Worm (Caenorhabditis elegans) whole organism, L4 larva: ENCODE data around the gene K07C11.10.
A peak's percentile ranks its signal among the peaks of the same experiment; 100 is the strongest.

Source experiments
- D1046.2 ChIP-seq: fragments of 200-800 bp; sonication (Bioruptor generic); IDR thresholded peaks from 2 replicates; pipeline ENCODE4 v1.3.6; 2022; ENCODE audit warnings: missing genetic modification characterization, missing compliant biosample characterization
- Y105C5A.15 ChIP-seq: fragments of 200-800 bp; sonication (Bioruptor generic); IDR thresholded peaks from 2 replicates; pipeline ENCODE4 v1.3.6; 2022; ENCODE audit warnings: missing genetic modification characterization, missing compliant biosample characterization
- Y48G9A.11 ChIP-seq: fragments of 200-800 bp; sonication (Bioruptor generic); IDR thresholded peaks from 2 replicates; pipeline ENCODE4 v1.3.6; 2022; ENCODE audit warnings: missing genetic modification reagents, missing genetic modification characterization, missing compliant biosample characterization
- Y5F2A.4 ChIP-seq: fragments of 200-800 bp; sonication (Bioruptor generic); optimal IDR thresholded peaks from 2 replicates; lab custom pipeline; 2018; ENCODE audit warnings: mild to moderate bottlenecking, missing genetic modification characterization, missing compliant biosample characterization
- Y75B8A.6 ChIP-seq: fragments of 200-800 bp; sonication (Bioruptor generic); IDR thresholded peaks from 2 replicates; pipeline ENCODE4 v1.3.6; 2022; ENCODE audit warnings: missing genetic modification reagents, missing genetic modification characterization, missing compliant biosample characterization
- aha-1 ChIP-seq: fragments of 150-350 bp; peaks from one replicate; lab custom pipeline; 2014; ENCODE audit warnings: missing biosample characterization, missing genetic modification characterization
- ceh-20 ChIP-seq: fragments of 200-800 bp; sonication (Bioruptor generic); IDR thresholded peaks from 2 replicates; pipeline ENCODE4 v1.3.6; 2022; ENCODE audit warnings: missing genetic modification reagents, missing genetic modification characterization, missing compliant biosample characterization
- ceh-28 ChIP-seq: fragments of 150-350 bp; optimal IDR thresholded peaks from 2 replicates; lab custom pipeline; 2014; ENCODE audit warnings: missing biosample characterization, missing genetic modification reagents, missing genetic modification characterization
- ceh-32 ChIP-seq: sonication (generic microtip); optimal IDR thresholded peaks from 2 replicates; lab custom pipeline; 2016; ENCODE audit warnings: mild to moderate bottlenecking, missing genetic modification characterization, missing compliant biosample characterization; ENCODE audit not compliant: poor library complexity
- ceh-82 ChIP-seq: sonication (generic microtip); optimal IDR thresholded peaks from 2 replicates; lab custom pipeline; 2017; ENCODE audit warnings: missing biosample characterization, missing genetic modification characterization
- ctbp-1 ChIP-seq: fragments of 200-800 bp; sonication (Bioruptor generic); IDR thresholded peaks from 2 replicates; pipeline ENCODE4 v1.3.6; 2022; ENCODE audit warnings: missing genetic modification reagents, missing genetic modification characterization, missing compliant biosample characterization
- daf-12 ChIP-seq: fragments of 150-350 bp; optimal IDR thresholded peaks from 2 replicates; lab custom pipeline; 2014; ENCODE audit warnings: missing biosample characterization, missing genetic modification reagents, missing genetic modification characterization
- daf-8 ChIP-seq: fragments of 200-800 bp; sonication (Bioruptor generic); IDR thresholded peaks from 2 replicates; pipeline ENCODE4 v1.3.6; 2022; ENCODE audit warnings: missing genetic modification characterization, missing compliant biosample characterization
- dpl-1 ChIP-seq: fragments of 150-350 bp; optimal IDR thresholded peaks from 2 replicates; lab custom pipeline; 2014; ENCODE audit warnings: missing biosample characterization, missing genetic modification reagents, missing genetic modification characterization
- duxl-1 ChIP-seq: sonication (generic microtip); optimal IDR thresholded peaks from 2 replicates; lab custom pipeline; 2016; ENCODE audit warnings: mild to moderate bottlenecking, missing genetic modification characterization, moderate library complexity, missing compliant biosample characterization; ENCODE audit not compliant: poor library complexity
- egl-27 ChIP-seq: sonication (generic microtip); optimal IDR thresholded peaks from 3 replicates; lab custom pipeline; 2017; ENCODE audit warnings: missing biosample characterization, missing genetic modification reagents, missing genetic modification characterization
- hif-1 ChIP-seq, 2 experiments: sonication (generic microtip); optimal IDR thresholded peaks; 2 replicates each; lab custom pipeline; 2016 to 2017; ENCODE audit warnings: missing compliant biosample characterization in 2 of 2, missing genetic modification characterization in 2 of 2, missing genetic modification reagents in 2 of 2, missing genotype in 2 of 2, mild to moderate bottlenecking in 1 of 2
- hlh-11 ChIP-seq: fragments of 200-800 bp; sonication (Bioruptor generic); optimal IDR thresholded peaks from 2 replicates; lab custom pipeline; 2018; ENCODE audit warnings: mild to moderate bottlenecking, missing genetic modification characterization, missing compliant biosample characterization
- jun-1 ChIP-seq: fragments of 150-350 bp; optimal IDR thresholded peaks from 2 replicates; lab custom pipeline; 2014; ENCODE audit warnings: missing biosample characterization, missing genetic modification reagents, missing genetic modification characterization
- lin-15B ChIP-seq: fragments of 150-350 bp; sonication (generic microtip); optimal IDR thresholded peaks from 3 replicates; lab custom pipeline; 2014; ENCODE audit warnings: missing biosample characterization, missing genetic modification characterization
- lin-38 ChIP-seq: fragments of 200-800 bp; sonication (Bioruptor generic); IDR thresholded peaks from 2 replicates; pipeline ENCODE4 v1.3.6; 2022; ENCODE audit warnings: missing genetic modification reagents, missing genetic modification characterization, missing compliant biosample characterization
- mdt-29 ChIP-seq: fragments of 200-800 bp; sonication (Bioruptor generic); IDR thresholded peaks from 2 replicates; pipeline ENCODE4 v1.3.6; 2022; ENCODE audit warnings: missing genetic modification reagents, missing genetic modification characterization, missing compliant biosample characterization
- mep-1 ChIP-seq: fragments of 150-350 bp; sonication (generic microtip); optimal IDR thresholded peaks from 3 replicates; lab custom pipeline; 2014; ENCODE audit warnings: missing biosample characterization, missing genetic modification characterization
- mes-2 ChIP-seq: sonication (generic microtip); optimal IDR thresholded peaks from 2 replicates; lab custom pipeline; 2016; ENCODE audit warnings: missing genotype, mild to moderate bottlenecking, missing genetic modification characterization, missing compliant biosample characterization; ENCODE audit not compliant: poor library complexity, severe bottlenecking
- nhr-111 ChIP-seq: fragments of 200-800 bp; sonication (Bioruptor generic); optimal IDR thresholded peaks from 2 replicates; lab custom pipeline; 2018; ENCODE audit warnings: mild to moderate bottlenecking, missing genetic modification characterization, missing compliant biosample characterization
- nhr-6 ChIP-seq: fragments of 150-350 bp; optimal IDR thresholded peaks from 2 replicates; lab custom pipeline; 2014; ENCODE audit warnings: missing biosample characterization, missing genetic modification characterization
- pha-4 ChIP-seq, 2 experiments: fragments of 150-350 bp in 1 of 2; fragments of 200-800 bp in 1 of 2; sonication (Bioruptor generic) in 1 of 2; IDR thresholded peaks in 1 of 2; optimal IDR thresholded peaks in 1 of 2; 2 replicates each; pipeline versions ENCODE4 v1.3.6 to Lab custom; 2014 to 2022; ENCODE audit warnings: missing genetic modification characterization in 2 of 2, missing genetic modification reagents in 2 of 2, missing biosample characterization in 1 of 2, missing compliant biosample characterization in 1 of 2
- php-3 ChIP-seq: fragments of 200-800 bp; sonication (Bioruptor generic); IDR thresholded peaks from 2 replicates; pipeline ENCODE4 v1.3.6; 2022; ENCODE audit warnings: missing genetic modification reagents, missing genetic modification characterization, missing compliant biosample characterization
- rbr-2 ChIP-seq: sonication (generic microtip); optimal IDR thresholded peaks from 2 replicates; lab custom pipeline; 2016; ENCODE audit warnings: missing genotype, missing genetic modification characterization, missing compliant biosample characterization
- saeg-2 ChIP-seq: fragments of 200-800 bp; sonication (Bioruptor generic); IDR thresholded peaks from 2 replicates; pipeline ENCODE4 v1.3.6; 2022; ENCODE audit warnings: missing genetic modification reagents, missing genetic modification characterization, missing compliant biosample characterization
- snpc-1.2 ChIP-seq: fragments of 200-800 bp; sonication (Bioruptor generic); IDR thresholded peaks from 2 replicates; pipeline ENCODE4 v1.3.6; 2022; ENCODE audit warnings: missing genetic modification reagents, missing genetic modification characterization, missing compliant biosample characterization
- spr-1 ChIP-seq: sonication (generic microtip); optimal IDR thresholded peaks from 2 replicates; lab custom pipeline; 2016; ENCODE audit warnings: mild to moderate bottlenecking, missing genetic modification characterization, missing compliant biosample characterization
- spr-3 ChIP-seq: fragments of 200-800 bp; sonication (Bioruptor generic); optimal IDR thresholded peaks from 2 replicates; lab custom pipeline; 2018; ENCODE audit warnings: mild to moderate bottlenecking, missing genetic modification characterization, missing compliant biosample characterization
- vab-7 ChIP-seq: fragments of 200-800 bp; sonication (Bioruptor generic); IDR thresholded peaks from 2 replicates; pipeline ENCODE4 v1.3.6; 2022; ENCODE audit warnings: missing genetic modification reagents, missing genetic modification characterization, missing compliant biosample characterization
- zfp-3 ChIP-seq: fragments of 200-800 bp; sonication (Bioruptor generic); conservative IDR thresholded peaks from 2 replicates; pipeline ENCODE4 v1.3.6; 2022; ENCODE audit warnings: missing genetic modification reagents, missing genetic modification characterization, missing compliant biosample characterization
- zip-11 ChIP-seq: fragments of 200-800 bp; sonication (Bioruptor generic); IDR thresholded peaks from 2 replicates; pipeline ENCODE4 v1.3.6; 2022; ENCODE audit warnings: missing genetic modification characterization, missing compliant biosample characterization
- ztf-7 ChIP-seq: fragments of 150-350 bp; optimal IDR thresholded peaks from 2 replicates; lab custom pipeline; 2014; ENCODE audit warnings: missing biosample characterization, missing genetic modification characterization

Gene K07C11.10

ce11 chrV:8247311-8248105, 20.8 kb upstream of the K07C11.10 start (continued):
- TF ChIP-seq ceh-32 (tag; lab: Kevin White, UChicago) (no peak), D1046.2 (GFP tag; lab: Robert Waterston, UW) (no peak), ceh-82 (no peak), ceh-20 (peak; percentile 24; the same call in 1 of the 2 replicates), lin-15B (tag; lab: Kevin White, UChicago) (no peak), Y105C5A.15 (GFP tag; lab: Robert Waterston, UW) (no peak), zfp-3 (GFP tag; lab: Robert Waterston, UW) (no peak), ceh-28 (tag; lab: Kevin White, UChicago) (no peak), spr-1 (tag; lab: Kevin White, UChicago) (no peak), duxl-1 (tag; lab: Kevin White, UChicago) (peak; percentile 80), saeg-2 (GFP tag; lab: Robert Waterston, UW) (no peak), lin-38 (GFP tag; lab: Robert Waterston, UW) (peak; percentile 57), rbr-2 (tag; lab: Kevin White, UChicago) (peak; percentile 56), ctbp-1 (GFP tag; lab: Robert Waterston, UW) (no peak), Y5F2A.4 (GFP tag; lab: Kevin White, UChicago) (no peak), mep-1 (tag; lab: Kevin White, UChicago) (peak; percentile 84), hlh-11 (tag; lab: Kevin White, UChicago) (peak; percentile 79), Y48G9A.11 (peak; percentile 83), nhr-111 (peak; percentile 54), php-3 (GFP tag; lab: Robert Waterston, UW) (peak; percentile 61), spr-3 (no peak), snpc-1.2 (GFP tag; lab: Robert Waterston, UW) (peak; percentile 87), mdt-29 (peak; percentile 9; the same call in 1 of the 2 replicates), zip-11 (GFP tag; lab: Robert Waterston, UW) (no peak), jun-1 (tag; lab: Kevin White, UChicago) (peak; percentile 31), aha-1 (tag; lab: Kevin White, UChicago) (peak; percentile 93), daf-12 (no peak), Y75B8A.6 (no peak), pha-4 (GFP tag; IDR thresholded peaks at IDR 0.05; lab: Robert Waterston, UW) (peak; percentile 57; the same call in 1 of the 2 replicates), pha-4 (tag; optimal IDR thresholded peaks at IDR 0.05; lab: Kevin White, UChicago) (no peak), vab-7 (0 out of 2 replicates have a peak, but pooled peaks have one; percentile 22), ztf-7 (no peak)

ce11 chrV:8245457-8245856, 18.7 kb upstream of the K07C11.10 start, which contains the start of gene C16D9.5:
Gene C16D9.5 (minus strand): TSS chrV:8245557.
- TF ChIP-seq zfp-3 (GFP tag; lab: Robert Waterston, UW) (no peak), dpl-1 (no peak), rbr-2 (tag; lab: Kevin White, UChicago) (no peak), daf-8 (no peak), mes-2 (tag; lab: Kevin White, UChicago) (no peak), egl-27 (tag; lab: Kevin White, UChicago) (no peak), nhr-6 (tag; lab: Kevin White, UChicago) (no peak), hif-1 (tag; optimal IDR thresholded peaks at IDR 0.05; lab: Kevin White, UChicago) (no peak)
